Fruit fly (Drosophila melanogaster) whole organism, pupa: ENCODE measurements around the gene Prosbeta2R2.

Experiments used
- CG12605 ChIP-seq: fragments of 200-800 bp; sonication (Bioruptor generic); IDR thresholded peaks from 2 replicates; pipeline ENCODE4 v1.3.6; 2022; ENCODE audit warnings: missing biosample characterization, missing genetic modification characterization
- CG13204 ChIP-seq: fragments of 200-800 bp; sonication (Bioruptor generic); optimal IDR thresholded peaks from 2 replicates; lab custom pipeline; 2018; ENCODE audit warnings: missing biosample characterization, mild to moderate bottlenecking, missing genetic modification characterization, moderate library complexity
- CG17806 ChIP-seq: fragments of 200-800 bp; sonication (Bioruptor generic); optimal IDR thresholded peaks from 2 replicates; lab custom pipeline; 2018; ENCODE audit warnings: missing biosample characterization, mild to moderate bottlenecking, missing genetic modification characterization, moderate library complexity
- CG32121 ChIP-seq: fragments of 200-800 bp; sonication (Bioruptor generic); IDR thresholded peaks from 2 replicates; pipeline ENCODE4 v1.3.6; 2022; ENCODE audit warnings: missing biosample characterization, missing genetic modification characterization
- CG34367 ChIP-seq: fragments of 200-800 bp; sonication (Bioruptor generic); optimal IDR thresholded peaks from 2 replicates; lab custom pipeline; 2018; ENCODE audit warnings: missing biosample characterization, mild to moderate bottlenecking, missing genetic modification characterization
- CG8159 ChIP-seq: fragments of 200-800 bp; sonication (Bioruptor generic); optimal IDR thresholded peaks from 3 replicates; lab custom pipeline; 2018; ENCODE audit warnings: missing biosample characterization, mild to moderate bottlenecking, missing genetic modification characterization, moderate library complexity
- CG8301 ChIP-seq: fragments of 200-800 bp; sonication (Bioruptor generic); optimal IDR thresholded peaks from 2 replicates; lab custom pipeline; 2018; ENCODE audit warnings: missing biosample characterization, mild to moderate bottlenecking, missing genetic modification characterization
- EcR ChIP-seq: fragments of 200-800 bp; sonication (Bioruptor generic); optimal IDR thresholded peaks from 3 replicates; lab custom pipeline; 2019; ENCODE audit warnings: missing biosample characterization, missing genetic modification characterization, mild to moderate bottlenecking, moderate library complexity, missing genetic modification reagents
- Ets98B ChIP-seq: fragments of 200-800 bp; sonication (Bioruptor generic); IDR thresholded peaks from 2 replicates; pipeline ENCODE4 v1.3.6; 2022; ENCODE audit warnings: missing biosample characterization, missing genetic modification characterization
- Pif1A ChIP-seq: fragments of 200-800 bp; sonication (Bioruptor generic); optimal IDR thresholded peaks from 3 replicates; lab custom pipeline; 2016; ENCODE audit warnings: missing biosample characterization, missing genetic modification characterization
- Snoo ChIP-seq: fragments of 200-800 bp; sonication (Bioruptor generic); optimal IDR thresholded peaks from 3 replicates; lab custom pipeline; 2017; ENCODE audit warnings: missing biosample characterization, mild to moderate bottlenecking, missing genetic modification characterization, inconsistent platforms
- fd96Ca ChIP-seq: fragments of 200-800 bp; sonication (Bioruptor generic); IDR thresholded peaks from 3 replicates; pipeline ENCODE4 v1.3.6; 2022; ENCODE audit warnings: missing biosample characterization, missing genetic modification characterization

DNA sequence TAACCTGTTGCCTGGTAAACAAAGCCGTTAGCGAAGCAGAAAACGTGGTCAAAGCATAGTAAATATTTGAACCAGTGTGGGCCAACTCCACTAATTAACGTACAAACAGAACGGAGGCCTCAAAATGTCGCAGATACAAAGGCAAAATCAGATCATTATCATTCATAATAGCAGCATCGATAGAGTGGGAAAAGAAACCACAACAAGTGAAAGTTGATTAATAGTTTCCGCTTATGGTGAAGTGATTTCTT lies 11.3 kb downstream of the Prosbeta2R2 start:
- TF ChIP-seq CG12605 (GFP tag; lab: Robert Waterston, UW) (no peak), CG8301 (tag; lab: Kevin White, UChicago) (no peak), CG13204 (GFP tag; lab: Kevin White, UChicago) (no peak), Ets98B (no peak), Pif1A (no peak), CG32121 (GFP tag; lab: Robert Waterston, UW) (no peak), CG8159 (tag; lab: Kevin White, UChicago) (no peak), CG17806 (tag; lab: Kevin White, UChicago) (no peak), EcR (GFP tag; lab: Kevin White, UChicago) (no peak), fd96Ca (no peak), CG34367 (tag; lab: Kevin White, UChicago) (no peak), Snoo (tag; lab: Kevin White, UChicago) (no peak)
